Fruit fly (Drosophila melanogaster) whole organism, embryonic: ENCODE data around the gene Prp39.

Source experiments
- CG10543 ChIP-seq: fragments of 200-800 bp; sonication (Bioruptor generic); optimal IDR thresholded peaks from 3 replicates; lab custom pipeline; 2017; ENCODE audit warnings: missing biosample characterization, mild to moderate bottlenecking, missing genetic modification characterization, moderate library complexity
- CG12104 ChIP-seq: fragments of 200-800 bp; sonication (Bioruptor generic); optimal IDR thresholded peaks from 3 replicates; lab custom pipeline; 2016; ENCODE audit warnings: missing biosample characterization, missing genetic modification characterization
- CG12769 ChIP-seq: fragments of 200-800 bp; sonication (Bioruptor generic); optimal IDR thresholded peaks from 2 replicates; lab custom pipeline; 2019; ENCODE audit warnings: missing biosample characterization, mild to moderate bottlenecking, missing genetic modification characterization, moderate library complexity
- CG13894 ChIP-seq: fragments of 200-800 bp; sonication (Bioruptor generic); optimal IDR thresholded peaks from 3 replicates; lab custom pipeline; 2018; ENCODE audit warnings: missing biosample characterization, mild to moderate bottlenecking, missing genetic modification characterization, moderate library complexity
- CG1603 ChIP-seq: fragments of 200-800 bp; sonication (Bioruptor generic); optimal IDR thresholded peaks from 2 replicates; lab custom pipeline; 2019; ENCODE audit warnings: missing biosample characterization, mild to moderate bottlenecking, missing genetic modification characterization, moderate library complexity
- CG1792 ChIP-seq: fragments of 200-800 bp; sonication (Bioruptor generic); optimal IDR thresholded peaks from 2 replicates; lab custom pipeline; 2016; ENCODE audit warnings: missing biosample characterization, missing genetic modification characterization
- CG32532 ChIP-seq: fragments of 200-800 bp; sonication (Bioruptor generic); IDR thresholded peaks from 2 replicates; pipeline ENCODE4 v1.3.6; 2022; ENCODE audit warnings: missing biosample characterization, missing genetic modification characterization
- CG32767 ChIP-seq: fragments of 200-800 bp; sonication (Bioruptor generic); IDR thresholded peaks from 2 replicates; pipeline ENCODE4 v1.3.6; 2022; ENCODE audit warnings: missing biosample characterization, missing genetic modification characterization
- CG33557 ChIP-seq: fragments of 200-800 bp; sonication (Bioruptor generic); optimal IDR thresholded peaks from 2 replicates; lab custom pipeline; 2019; ENCODE audit warnings: missing biosample characterization, mild to moderate bottlenecking, missing genetic modification characterization, moderate library complexity
- CG34376 ChIP-seq: fragments of 200-800 bp; sonication (Bioruptor generic); optimal IDR thresholded peaks from 2 replicates; lab custom pipeline; 2018; ENCODE audit warnings: missing biosample characterization, mild to moderate bottlenecking, missing genetic modification characterization
- CG3847 ChIP-seq: fragments of 200-800 bp; sonication (Bioruptor generic); IDR thresholded peaks from 2 replicates; pipeline ENCODE4 v1.3.6; 2022; ENCODE audit warnings: missing biosample characterization, missing genetic modification characterization
- CG3995 ChIP-seq: fragments of 200-800 bp; sonication (Bioruptor generic); optimal IDR thresholded peaks from 3 replicates; lab custom pipeline; 2016; ENCODE audit warnings: missing biosample characterization, missing genetic modification characterization
- CG4707 ChIP-seq: fragments of 200-800 bp; sonication (Bioruptor generic); optimal IDR thresholded peaks from 2 replicates; lab custom pipeline; 2018; ENCODE audit warnings: missing biosample characterization, mild to moderate bottlenecking, missing genetic modification characterization, moderate library complexity
- CG6175 ChIP-seq: fragments of 200-800 bp; sonication (Bioruptor generic); IDR thresholded peaks from 3 replicates; pipeline ENCODE4 v1.3.6; 2022; ENCODE audit warnings: missing biosample characterization, missing genetic modification characterization
- CG6765 ChIP-seq: fragments of 200-800 bp; sonication (Bioruptor generic); optimal IDR thresholded peaks from 3 replicates; lab custom pipeline; 2017; ENCODE audit warnings: missing biosample characterization, mild to moderate bottlenecking, missing genetic modification characterization
- CG6791 ChIP-seq: fragments of 200-800 bp; sonication (Bioruptor generic); IDR thresholded peaks from 3 replicates; pipeline ENCODE4 v1.3.6; 2022; ENCODE audit warnings: missing biosample characterization, missing genetic modification characterization; ENCODE audit not compliant: partially characterized antibody
- Dbx ChIP-seq: fragments of 200-800 bp; sonication (Bioruptor generic); IDR thresholded peaks from 3 replicates; pipeline ENCODE4 v1.3.6; 2022; ENCODE audit warnings: missing biosample characterization, missing genetic modification characterization
- Deaf1 ChIP-seq: fragments of 200-800 bp; optimal IDR thresholded peaks from 3 replicates; lab custom pipeline; 2019; ENCODE audit warnings: missing biosample characterization, mild to moderate bottlenecking, missing genetic modification characterization, moderate library complexity
- Dll ChIP-seq: fragments of 200-800 bp; sonication (Bioruptor generic); IDR thresholded peaks from 4 replicates; pipeline ENCODE4 v1.3.6; 2022; ENCODE audit warnings: missing biosample characterization, missing genetic modification characterization; ENCODE audit not compliant: partially characterized antibody
- E2f2 ChIP-seq: fragments of 200-800 bp; sonication (Bioruptor generic); IDR thresholded peaks from 2 replicates; pipeline ENCODE4 v1.3.6; 2022; ENCODE audit warnings: missing biosample characterization, missing genetic modification characterization
- Fer1 ChIP-seq: fragments of 200-800 bp; sonication (Bioruptor generic); optimal IDR thresholded peaks from 2 replicates; lab custom pipeline; 2017; ENCODE audit warnings: missing biosample characterization, mild to moderate bottlenecking, missing genetic modification characterization
- HHEX ChIP-seq: fragments of 200-800 bp; sonication (Bioruptor generic); optimal IDR thresholded peaks from 3 replicates; lab custom pipeline; 2017; ENCODE audit warnings: missing biosample characterization, mild to moderate bottlenecking, missing genetic modification characterization, missing genetic modification reagents
- HLH3B ChIP-seq: fragments of 200-800 bp; sonication (Bioruptor generic); IDR thresholded peaks from 2 replicates; pipeline ENCODE4 v1.3.6; 2022; ENCODE audit warnings: missing biosample characterization, missing genetic modification characterization
- HLH4C ChIP-seq: fragments of 200-800 bp; sonication (Bioruptor generic); IDR thresholded peaks from 3 replicates; pipeline ENCODE4 v1.3.6; 2022; ENCODE audit warnings: missing biosample characterization, missing genetic modification characterization; ENCODE audit not compliant: partially characterized antibody
- Lim3 ChIP-seq: fragments of 200-800 bp; sonication (Bioruptor generic); IDR thresholded peaks from 2 replicates; pipeline ENCODE4 v1.3.6; 2022; ENCODE audit warnings: missing biosample characterization, missing genetic modification characterization
- Med ChIP-seq: fragments of 200-800 bp; sonication (Bioruptor generic); peaks from one replicate; lab custom pipeline; 2016; ENCODE audit warnings: missing biosample characterization, missing genetic modification characterization, mild to moderate bottlenecking, inconsistent platforms, moderate library complexity
- Pdp1 ChIP-seq, 2 experiments: fragments of 200-800 bp; sonication (Bioruptor generic); optimal IDR thresholded peaks; 3 replicates each; lab custom pipeline; 2016; ENCODE audit warnings: missing biosample characterization in 2 of 2, missing genetic modification characterization in 2 of 2, mild to moderate bottlenecking in 1 of 2, moderate library complexity in 1 of 2
- Ptx1 ChIP-seq: fragments of 200-800 bp; sonication (Bioruptor generic); IDR thresholded peaks from 2 replicates; pipeline ENCODE4 v1.3.6; 2022; ENCODE audit warnings: missing biosample characterization, missing genetic modification characterization
- Trl ChIP-seq, 3 experiments: fragments of >200 bp in 2 of 3; fragments of 200-800 bp in 1 of 3; sonication (Bioruptor generic) in 1 of 3; optimal IDR thresholded peaks; 2 replicates in 1 of 3; 3 replicates in 2 of 3; lab custom pipeline; 2016 to 2017; ENCODE audit warnings: missing biosample characterization in 1 of 3, missing genetic modification characterization in 1 of 3
- Vsx1 ChIP-seq: fragments of 200-800 bp; sonication (Bioruptor generic); optimal IDR thresholded peaks from 2 replicates; lab custom pipeline; 2017; ENCODE audit warnings: missing biosample characterization, mild to moderate bottlenecking, missing genetic modification characterization, missing genetic modification reagents
- bowl ChIP-seq: fragments of 200-800 bp; sonication (Bioruptor generic); IDR thresholded peaks from 2 replicates; pipeline ENCODE4 v1.3.6; 2022; ENCODE audit warnings: missing biosample characterization, missing genetic modification characterization
- caup ChIP-seq: fragments of 200-800 bp; sonication (Bioruptor generic); optimal IDR thresholded peaks from 3 replicates; lab custom pipeline; 2017; ENCODE audit warnings: missing biosample characterization, mild to moderate bottlenecking, missing genetic modification characterization, moderate library complexity; ENCODE audit not compliant: severe bottlenecking
- cg ChIP-seq: fragments of 200-800 bp; sonication (Bioruptor generic); optimal IDR thresholded peaks from 3 replicates; lab custom pipeline; 2019; ENCODE audit warnings: missing biosample characterization, mild to moderate bottlenecking, missing genetic modification characterization, moderate library complexity
- chm ChIP-seq: fragments of 200-800 bp; sonication (Bioruptor generic); IDR thresholded peaks from 2 replicates; pipeline ENCODE4 v1.3.6; 2022; ENCODE audit warnings: missing biosample characterization, missing genetic modification characterization
- dysf ChIP-seq: fragments of 200-800 bp; sonication (Bioruptor generic); IDR thresholded peaks from 3 replicates; pipeline ENCODE4 v1.3.6; 2022; ENCODE audit warnings: missing biosample characterization, missing genetic modification characterization
- ham ChIP-seq: fragments of 200-800 bp; sonication (Bioruptor generic); IDR thresholded peaks from 2 replicates; pipeline ENCODE4 v1.3.6; 2022; ENCODE audit warnings: missing biosample characterization, missing genetic modification characterization
- kah ChIP-seq: fragments of 200-800 bp; sonication (Bioruptor generic); optimal IDR thresholded peaks from 2 replicates; lab custom pipeline; 2018; ENCODE audit warnings: missing biosample characterization, mild to moderate bottlenecking, missing genetic modification characterization
- kay ChIP-seq: fragments of 200-800 bp; sonication (Bioruptor generic); optimal IDR thresholded peaks from 2 replicates; lab custom pipeline; 2016; ENCODE audit warnings: missing biosample characterization, missing genetic modification characterization
- lmd ChIP-seq: fragments of 200-800 bp; sonication (Bioruptor generic); IDR thresholded peaks from 2 replicates; pipeline ENCODE4 v1.3.6; 2022; ENCODE audit warnings: missing biosample characterization, missing genetic modification characterization
- lov ChIP-seq, 2 experiments: fragments of 200-800 bp in 1 of 2; fragments of >200 bp in 1 of 2; sonication (Bioruptor generic) in 1 of 2; IDR thresholded peaks in 1 of 2; optimal IDR thresholded peaks in 1 of 2; 2 replicates in 1 of 2; 3 replicates in 1 of 2; pipeline versions ENCODE4 v1.3.6 to Lab custom; 2017 to 2022; ENCODE audit warnings: missing biosample characterization in 1 of 2, missing genetic modification characterization in 1 of 2
- mirr ChIP-seq: fragments of 200-800 bp; sonication (Bioruptor generic); optimal IDR thresholded peaks from 3 replicates; lab custom pipeline; 2018; ENCODE audit warnings: missing biosample characterization, mild to moderate bottlenecking, missing genetic modification characterization
- pnt ChIP-seq: fragments of 200-800 bp; sonication (Bioruptor generic); optimal IDR thresholded peaks from 3 replicates; lab custom pipeline; 2016; ENCODE audit warnings: missing biosample characterization, missing genetic modification characterization
- rib ChIP-seq: fragments of 200-800 bp; sonication (Bioruptor generic); IDR thresholded peaks from 2 replicates; pipeline ENCODE4 v1.3.6; 2022; ENCODE audit warnings: missing biosample characterization, missing genetic modification characterization
- row ChIP-seq: fragments of 200-800 bp; sonication (Bioruptor generic); IDR thresholded peaks from 3 replicates; pipeline ENCODE4 v1.3.6; 2022; ENCODE audit warnings: missing biosample characterization, missing genetic modification characterization
- sob ChIP-seq: fragments of 200-800 bp; sonication (Bioruptor generic); IDR thresholded peaks from 2 replicates; pipeline ENCODE4 v1.3.6; 2022; ENCODE audit warnings: missing biosample characterization, missing genetic modification characterization
- vvl ChIP-seq: fragments of 200-800 bp; sonication (Bioruptor generic); IDR thresholded peaks from 2 replicates; pipeline ENCODE4 v1.3.6; 2022; ENCODE audit warnings: missing biosample characterization, missing genetic modification characterization
- zen2 ChIP-seq: fragments of 200-800 bp; sonication (Bioruptor generic); IDR thresholded peaks from 3 replicates; pipeline ENCODE4 v1.3.6; 2022; ENCODE audit warnings: missing biosample characterization, missing genetic modification characterization; ENCODE audit not compliant: partially characterized antibody
- zfh1 ChIP-seq: fragments of 200-800 bp; sonication (Bioruptor generic); IDR thresholded peaks from 3 replicates; pipeline ENCODE4 v1.3.6; 2022; ENCODE audit warnings: missing biosample characterization, missing genetic modification characterization

The Prp39 gene

DNA sequence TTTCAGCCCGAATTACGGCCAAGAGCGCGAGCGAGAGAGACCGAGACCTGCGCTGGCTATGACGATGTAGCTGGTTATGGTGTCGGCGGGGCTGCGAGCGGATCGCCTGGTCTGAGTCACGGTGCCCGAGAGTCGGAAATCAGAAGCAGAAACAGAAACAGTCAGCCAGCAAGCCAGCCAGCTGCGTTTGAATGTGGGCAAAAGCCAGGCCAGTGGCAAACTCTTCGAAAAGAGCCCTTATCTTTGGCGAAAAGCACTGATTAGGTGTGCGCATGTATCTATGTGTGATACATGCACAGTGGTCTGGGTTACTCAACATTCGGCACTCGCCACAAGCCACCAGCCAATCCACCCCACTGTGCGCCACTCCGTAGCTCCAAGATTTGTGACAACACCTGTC is 19.3 kb downstream of the Prp39 start:
- peak; percentile 46 for TF ChIP-seq CG6765
- peak; percentile 62; the same call in 1 of the 2 replicates for TF ChIP-seq CG32767 (GFP tag; lab: Robert Waterston, UW)
- TF ChIP-seq zen2 (GFP tag; lab: Robert Waterston, UW): 0 out of 3 replicates have a peak, but pooled peaks have one; percentile 23
- peak; percentile 26 for TF ChIP-seq CG12769
- TF ChIP-seq Dbx (GFP tag; lab: Robert Waterston, UW): 0 out of 3 replicates have a peak, but pooled peaks have one; percentile 49
- no peak for TF ChIP-seq CG1792 (GFP tag; lab: Kevin White, UChicago)
- peak; percentile 18; the same call in 1 of the 2 replicates for TF ChIP-seq E2f2
- peak; percentile 28 for TF ChIP-seq Fer1 (GFP tag; lab: Kevin White, UChicago)
- TF ChIP-seq CG1603 (tag; lab: Kevin White, UChicago): no peak
- peak; percentile 29; the same call in 1 of the 3 replicates for TF ChIP-seq HLH4C (GFP tag; lab: Robert Waterston, UW)
- no peak for TF ChIP-seq Lim3 (GFP tag; lab: Robert Waterston, UW)
- peak; percentile 1 for TF ChIP-seq HHEX (GFP tag; lab: Kevin White, UChicago)
- TF ChIP-seq CG6175 (GFP tag; lab: Robert Waterston, UW): no peak
- peak; percentile 47; the same call in 1 of the 2 replicates for TF ChIP-seq sob
- TF ChIP-seq Dll: no peak
- TF ChIP-seq cg (GFP tag; lab: Kevin White, UChicago): peak; percentile 19
- peak; percentile 39; the same call in 1 of the 2 replicates for TF ChIP-seq bowl
- TF ChIP-seq mirr (GFP tag; lab: Kevin White, UChicago): peak; percentile 86
- TF ChIP-seq kay (GFP tag; lab: Kevin White, UChicago): peak; percentile 71
- TF ChIP-seq zfh1 (GFP tag; lab: Robert Waterston, UW): peak; percentile 43; the same call in 1 of the 3 replicates
- TF ChIP-seq dysf (GFP tag; lab: Robert Waterston, UW): peak; percentile 43; the same call in 1 of the 3 replicates
- 0 out of 2 replicates have a peak, but pooled peaks have one; percentile 8 for TF ChIP-seq lmd
- 0 out of 3 replicates have a peak, but pooled peaks have one; percentile 4 for TF ChIP-seq CG6791 (GFP tag; lab: Robert Waterston, UW)
- no peak for TF ChIP-seq CG12104 (GFP tag; lab: Kevin White, UChicago)
- peak; percentile 37; the same call in 1 of the 2 replicates for TF ChIP-seq rib
- TF ChIP-seq Trl (optimal IDR thresholded peaks at IDR 0.05; lab: Kevin White, UChicago): peak in 1 of 2 experiments; percentile 67
- TF ChIP-seq Trl (GFP tag; optimal IDR thresholded peaks at IDR 0.05; lab: Kevin White, UChicago): no peak
- peak; percentile 5 for TF ChIP-seq kah
- TF ChIP-seq CG4707 (GFP tag; lab: Kevin White, UChicago): peak; percentile 42
- peak; percentile 75 for TF ChIP-seq CG10543 (GFP tag; lab: Kevin White, UChicago)
- TF ChIP-seq lov (optimal IDR thresholded peaks at IDR 0.05; lab: Kevin White, UChicago): no peak
- 0 out of 3 replicates have a peak, but pooled peaks have one; percentile 16 for TF ChIP-seq lov (GFP tag; IDR thresholded peaks at IDR 0.05; lab: Robert Waterston, UW)
- TF ChIP-seq chm (GFP tag; lab: Robert Waterston, UW): peak; percentile 53; the same call in 1 of the 2 replicates
- TF ChIP-seq Pdp1 (GFP tag; optimal IDR thresholded peaks at IDR 0.05; lab: Kevin White, UChicago): peak in 1 of 2 experiments; percentile 46
- TF ChIP-seq HLH3B (GFP tag; lab: Robert Waterston, UW): 0 out of 2 replicates have a peak, but pooled peaks have one; percentile 18
- peak; percentile 27 for TF ChIP-seq CG13894 (tag; lab: Kevin White, UChicago)
- peak; percentile 49 for TF ChIP-seq Deaf1 (tag; lab: Kevin White, UChicago)
- TF ChIP-seq pnt (GFP tag; lab: Kevin White, UChicago): no peak
- TF ChIP-seq caup (GFP tag; lab: Kevin White, UChicago): peak; percentile 18
- 0 out of 2 replicates have a peak, but pooled peaks have one; percentile 4 for TF ChIP-seq CG3847 (GFP tag; lab: Robert Waterston, UW)
- no peak for TF ChIP-seq Vsx1
- TF ChIP-seq Ptx1: peak; percentile 17; the same call in 1 of the 2 replicates
- no peak for TF ChIP-seq ham
- TF ChIP-seq row (GFP tag; lab: Robert Waterston, UW): peak; percentile 51
- no peak for TF ChIP-seq CG3995 (GFP tag; lab: Kevin White, UChicago)
- TF ChIP-seq CG32532 (GFP tag; lab: Robert Waterston, UW): peak; percentile 50
- no peak for TF ChIP-seq CG33557 (GFP tag; lab: Kevin White, UChicago)
- 0 out of 2 replicates have a peak, but pooled peaks have one; percentile 8 for TF ChIP-seq vvl
- peak; percentile 84 for TF ChIP-seq Med (GFP tag; lab: Kevin White, UChicago)
- peak; percentile 85 for TF ChIP-seq CG34376 (GFP tag; lab: Kevin White, UChicago)
